Worm (Caenorhabditis elegans) whole organism, early embryonic: ENCODE data around the gene clc-10.

Experiments
- ceh-13 ChIP-seq: fragments of 200-800 bp; sonication (Bioruptor generic); optimal IDR thresholded peaks from 2 replicates; lab custom pipeline; 2018; ENCODE audit warnings: mild to moderate bottlenecking, missing genetic modification characterization, missing compliant biosample characterization
- tra-4 ChIP-seq: sonication (generic microtip); optimal IDR thresholded peaks from 2 replicates; lab custom pipeline; 2017; ENCODE audit warnings: missing genetic modification characterization, missing compliant biosample characterization

DNA sequence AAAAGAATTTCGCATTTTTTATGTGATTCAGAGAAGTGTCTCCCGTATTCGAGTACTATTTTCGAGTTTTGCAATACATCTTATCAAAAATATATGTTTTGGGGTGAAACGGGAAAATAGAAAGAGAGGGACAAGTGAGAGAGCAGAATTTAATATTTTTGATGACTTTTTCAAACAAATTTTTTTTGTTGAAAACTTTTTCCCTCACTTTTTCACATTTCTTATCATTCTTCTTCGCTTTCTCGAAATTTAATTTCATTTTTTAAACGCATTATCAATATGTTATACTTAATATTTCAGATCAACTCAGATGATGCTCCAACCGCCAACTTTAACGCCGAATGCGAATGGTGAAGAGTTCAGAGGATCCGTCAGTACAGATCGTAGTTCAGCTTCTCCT lies 23.4 kb downstream of the clc-10 start, which contains the start of gene attf-4:
- no peak for TF ChIP-seq tra-4
- TF ChIP-seq ceh-13 (GFP tag; lab: Kevin White, UChicago), result no peak
